Worm (Caenorhabditis elegans): Measurements from ENCODE around the gene K07F5.14.

ce11 chrIV:9848075-9848474 lies 13.9 kb upstream of the K07F5.14 start, which contains the start of gene K07F5.7:
- TF ChIP-seq nhr-28 (tag; optimal IDR thresholded peaks at IDR 0.05), result no peak
- TF ChIP-seq pha-4 (tag; optimal IDR thresholded peaks at IDR 0.05), result no peak
- no peak for TF ChIP-seq unc-120 (tag; optimal IDR thresholded peaks at IDR 0.05; ENCODE audit: poor library complexity, severe bottlenecking)
- TF ChIP-seq nhr-237 (tag; optimal IDR thresholded peaks at IDR 0.05), result no peak
- TF ChIP-seq blmp-1 (tag; optimal IDR thresholded peaks at IDR 0.05), result no peak
- no peak for TF ChIP-seq snpc-4 (tag; optimal IDR thresholded peaks at IDR 0.05)
- no peak for TF ChIP-seq ztf-11 (tag; optimal IDR thresholded peaks at IDR 0.05)
- TF ChIP-seq lin-13 (tag; optimal IDR thresholded peaks at IDR 0.05), result no peak
- no peak for TF ChIP-seq nhr-76 (tag; optimal IDR thresholded peaks at IDR 0.05)
- no peak for TF ChIP-seq unc-39 (tag; optimal IDR thresholded peaks at IDR 0.05)
- TF ChIP-seq ceh-43 (GFP tag; optimal IDR thresholded peaks at IDR 0.05), result no peak
- TF ChIP-seq lsy-2 (tag; optimal IDR thresholded peaks at IDR 0.05), result no peak
- no peak for TF ChIP-seq ces-1 (GFP tag; optimal IDR thresholded peaks at IDR 0.05)
- TF ChIP-seq mab-5 (tag; optimal IDR thresholded peaks at IDR 0.05), result no peak
